Fruit fly (Drosophila melanogaster) whole organism, embryonic: ENCODE results near the gene CG45045.

Source experiments
- Asciz ChIP-seq: fragments of 200-800 bp; sonication (Bioruptor generic); optimal IDR thresholded peaks from 2 replicates; lab custom pipeline; 2017; ENCODE audit warnings: missing biosample characterization, mild to moderate bottlenecking, missing genetic modification characterization, missing genetic modification reagents
- Atf3 ChIP-seq: fragments of 200-800 bp; sonication (Bioruptor generic); optimal IDR thresholded peaks from 3 replicates; lab custom pipeline; 2016; ENCODE audit warnings: missing biosample characterization, missing genetic modification characterization
- C15 ChIP-seq: fragments of 200-800 bp; sonication (Bioruptor generic); IDR thresholded peaks from 3 replicates; pipeline ENCODE4 v1.3.6; 2022; ENCODE audit warnings: missing biosample characterization, missing genetic modification characterization
- CG10147 ChIP-seq: fragments of 200-800 bp; sonication (Bioruptor generic); optimal IDR thresholded peaks from 2 replicates; lab custom pipeline; 2019; ENCODE audit warnings: missing biosample characterization, mild to moderate bottlenecking, missing genetic modification characterization, moderate library complexity
- CG10543 ChIP-seq: fragments of 200-800 bp; sonication (Bioruptor generic); optimal IDR thresholded peaks from 3 replicates; lab custom pipeline; 2017; ENCODE audit warnings: missing biosample characterization, mild to moderate bottlenecking, missing genetic modification characterization, moderate library complexity
- CG10654 ChIP-seq: fragments of 200-800 bp; sonication (Bioruptor generic); optimal IDR thresholded peaks from 2 replicates; lab custom pipeline; 2016; ENCODE audit warnings: missing biosample characterization, missing genetic modification characterization
- CG1233 ChIP-seq: fragments of 200-800 bp; sonication (Bioruptor generic); optimal IDR thresholded peaks from 4 replicates; lab custom pipeline; 2018; ENCODE audit warnings: missing biosample characterization, mild to moderate bottlenecking, missing genetic modification characterization
- CG12769 ChIP-seq: fragments of 200-800 bp; sonication (Bioruptor generic); optimal IDR thresholded peaks from 2 replicates; lab custom pipeline; 2019; ENCODE audit warnings: missing biosample characterization, mild to moderate bottlenecking, missing genetic modification characterization, moderate library complexity
- CG13123 ChIP-seq: fragments of 200-800 bp; sonication (Bioruptor generic); optimal IDR thresholded peaks from 2 replicates; lab custom pipeline; 2016; ENCODE audit warnings: missing biosample characterization, missing genetic modification characterization
- CG14050 ChIP-seq: fragments of 200-800 bp; sonication (Bioruptor generic); IDR thresholded peaks from 3 replicates; pipeline ENCODE4 v1.3.6; 2022; ENCODE audit warnings: missing biosample characterization, missing genetic modification characterization
- CG14441 ChIP-seq: fragments of 200-800 bp; sonication (Bioruptor generic); IDR thresholded peaks from 2 replicates; pipeline ENCODE4 v1.3.6; 2022; ENCODE audit warnings: missing biosample characterization, missing genetic modification characterization
- CG14860 ChIP-seq: fragments of 200-800 bp; sonication (Bioruptor generic); IDR thresholded peaks from 3 replicates; pipeline ENCODE4 v1.3.6; 2022; ENCODE audit warnings: missing biosample characterization, missing genetic modification characterization; ENCODE audit not compliant: partially characterized antibody
- CG17328 ChIP-seq: fragments of 200-800 bp; sonication (Bioruptor generic); IDR thresholded peaks from 2 replicates; pipeline ENCODE4 v1.3.6; 2022; ENCODE audit warnings: missing biosample characterization, missing genetic modification characterization
- CG17829 ChIP-seq: fragments of 200-800 bp; optimal IDR thresholded peaks from 2 replicates; lab custom pipeline; 2019; ENCODE audit warnings: missing biosample characterization, mild to moderate bottlenecking, missing genetic modification characterization, moderate library complexity
- CG2875 ChIP-seq: fragments of 200-800 bp; sonication (Bioruptor generic); optimal IDR thresholded peaks from 2 replicates; lab custom pipeline; 2017; ENCODE audit warnings: missing biosample characterization, mild to moderate bottlenecking, missing genetic modification characterization, missing genetic modification reagents
- CG3407 ChIP-seq: fragments of 200-800 bp; sonication (Bioruptor generic); optimal IDR thresholded peaks from 2 replicates; lab custom pipeline; 2018; ENCODE audit warnings: missing biosample characterization, mild to moderate bottlenecking, missing genetic modification characterization
- CG4282 ChIP-seq: fragments of 200-800 bp; sonication (Bioruptor generic); optimal IDR thresholded peaks from 2 replicates; lab custom pipeline; 2016; ENCODE audit warnings: missing biosample characterization, missing genetic modification characterization
- CG4617 ChIP-seq: fragments of 200-800 bp; sonication (Bioruptor generic); optimal IDR thresholded peaks from 3 replicates; lab custom pipeline; 2016; ENCODE audit warnings: missing biosample characterization, missing genetic modification characterization, borderline replicate concordance
- CG4707 ChIP-seq: fragments of 200-800 bp; sonication (Bioruptor generic); optimal IDR thresholded peaks from 2 replicates; lab custom pipeline; 2018; ENCODE audit warnings: missing biosample characterization, mild to moderate bottlenecking, missing genetic modification characterization, moderate library complexity
- CG6791 ChIP-seq: fragments of 200-800 bp; sonication (Bioruptor generic); IDR thresholded peaks from 3 replicates; pipeline ENCODE4 v1.3.6; 2022; ENCODE audit warnings: missing biosample characterization, missing genetic modification characterization; ENCODE audit not compliant: partially characterized antibody
- Dbx ChIP-seq: fragments of 200-800 bp; sonication (Bioruptor generic); IDR thresholded peaks from 3 replicates; pipeline ENCODE4 v1.3.6; 2022; ENCODE audit warnings: missing biosample characterization, missing genetic modification characterization
- Ets65A ChIP-seq: fragments of 200-800 bp; sonication (Bioruptor generic); peaks from one replicate; lab custom pipeline; 2016; ENCODE audit warnings: missing biosample characterization, missing genetic modification characterization
- Fer1 ChIP-seq: fragments of 200-800 bp; sonication (Bioruptor generic); optimal IDR thresholded peaks from 2 replicates; lab custom pipeline; 2017; ENCODE audit warnings: missing biosample characterization, mild to moderate bottlenecking, missing genetic modification characterization
- H15 ChIP-seq: fragments of 200-800 bp; sonication (Bioruptor generic); IDR thresholded peaks from 3 replicates; pipeline ENCODE4 v1.3.6; 2022; ENCODE audit warnings: missing biosample characterization, missing genetic modification characterization
- H2.0 ChIP-seq: fragments of 200-800 bp; sonication (Bioruptor generic); IDR thresholded peaks from 2 replicates; pipeline ENCODE4 v1.3.6; 2022; ENCODE audit warnings: missing biosample characterization, missing genetic modification characterization
- Myb ChIP-seq: fragments of 200-800 bp; sonication (Bioruptor generic); optimal IDR thresholded peaks from 2 replicates; lab custom pipeline; 2016; ENCODE audit warnings: missing biosample characterization, missing genetic modification characterization
- Scr ChIP-seq: fragments of 200-800 bp; sonication (Bioruptor generic); IDR thresholded peaks from 2 replicates; pipeline ENCODE4 v1.3.6; 2022; ENCODE audit warnings: missing biosample characterization, missing genetic modification characterization; ENCODE audit not compliant: partially characterized antibody
- Sox100B ChIP-seq: fragments of 200-800 bp; sonication (Bioruptor generic); optimal IDR thresholded peaks from 3 replicates; lab custom pipeline; 2018; ENCODE audit warnings: missing biosample characterization, mild to moderate bottlenecking, missing genetic modification characterization
- Spps ChIP-seq: fragments of 200-800 bp; sonication (Bioruptor generic); optimal IDR thresholded peaks from 2 replicates; lab custom pipeline; 2018; ENCODE audit warnings: missing biosample characterization, mild to moderate bottlenecking, missing genetic modification characterization
- Trl ChIP-seq, 3 experiments: fragments of >200 bp in 2 of 3; fragments of 200-800 bp in 1 of 3; sonication (Bioruptor generic) in 1 of 3; optimal IDR thresholded peaks; 2 replicates in 1 of 3; 3 replicates in 2 of 3; lab custom pipeline; 2016 to 2017; ENCODE audit warnings: missing biosample characterization in 1 of 3, missing genetic modification characterization in 1 of 3
- br ChIP-seq: fragments of >200 bp; optimal IDR thresholded peaks from 2 replicates; lab custom pipeline; 2017
- chm ChIP-seq: fragments of 200-800 bp; sonication (Bioruptor generic); IDR thresholded peaks from 2 replicates; pipeline ENCODE4 v1.3.6; 2022; ENCODE audit warnings: missing biosample characterization, missing genetic modification characterization
- cwo ChIP-seq: fragments of 200-800 bp; sonication (Bioruptor generic); optimal IDR thresholded peaks from 3 replicates; lab custom pipeline; 2017; ENCODE audit warnings: missing biosample characterization, missing genetic modification characterization, mild to moderate bottlenecking, moderate library complexity, missing genetic modification reagents
- dimm ChIP-seq: fragments of 200-800 bp; sonication (Bioruptor generic); IDR thresholded peaks from 2 replicates; pipeline ENCODE4 v1.3.6; 2022; ENCODE audit warnings: missing biosample characterization, missing genetic modification characterization
- gro ChIP-seq: fragments of 200-800 bp; sonication (Bioruptor generic); optimal IDR thresholded peaks from 2 replicates; lab custom pipeline; 2016; ENCODE audit warnings: missing biosample characterization, missing genetic modification characterization
- gt ChIP-seq: fragments of 200-800 bp; sonication (Bioruptor generic); IDR thresholded peaks from 2 replicates; pipeline ENCODE4 v1.3.6; 2022; ENCODE audit warnings: missing biosample characterization, missing genetic modification characterization
- hb ChIP-seq: fragments of 200-800 bp; sonication (Bioruptor generic); IDR thresholded peaks from 3 replicates; pipeline ENCODE4 v1.3.6; 2022; ENCODE audit warnings: missing biosample characterization, missing genetic modification characterization; ENCODE audit not compliant: partially characterized antibody
- hth ChIP-seq: fragments of >200 bp; optimal IDR thresholded peaks from 2 replicates; lab custom pipeline; 2017; ENCODE audit warnings: inconsistent platforms
- ind ChIP-seq: fragments of 200-800 bp; sonication (Bioruptor generic); optimal IDR thresholded peaks from 3 replicates; lab custom pipeline; 2016; ENCODE audit warnings: missing biosample characterization, missing genetic modification characterization
- lmd ChIP-seq: fragments of 200-800 bp; sonication (Bioruptor generic); IDR thresholded peaks from 2 replicates; pipeline ENCODE4 v1.3.6; 2022; ENCODE audit warnings: missing biosample characterization, missing genetic modification characterization
- lola ChIP-seq, 3 experiments: fragments of >200 bp in 2 of 3; fragments of 200-800 bp in 1 of 3; sonication (Bioruptor generic) in 1 of 3; optimal IDR thresholded peaks; 2 replicates each; lab custom pipeline; 2017 to 2019; ENCODE audit warnings: missing biosample characterization in 3 of 3, missing genetic modification characterization in 3 of 3, mild to moderate bottlenecking in 1 of 3, moderate library complexity in 1 of 3
- mld ChIP-seq: fragments of 200-800 bp; sonication (Bioruptor generic); IDR thresholded peaks from 3 replicates; pipeline ENCODE4 v1.3.6; 2022; ENCODE audit warnings: missing biosample characterization, missing genetic modification characterization; ENCODE audit not compliant: partially characterized antibody
- pb ChIP-seq: fragments of 200-800 bp; sonication (Bioruptor generic); optimal IDR thresholded peaks from 3 replicates; lab custom pipeline; 2016; ENCODE audit warnings: missing biosample characterization, missing genetic modification characterization
- rib ChIP-seq: fragments of 200-800 bp; sonication (Bioruptor generic); IDR thresholded peaks from 2 replicates; pipeline ENCODE4 v1.3.6; 2022; ENCODE audit warnings: missing biosample characterization, missing genetic modification characterization
- row ChIP-seq: fragments of 200-800 bp; sonication (Bioruptor generic); IDR thresholded peaks from 3 replicates; pipeline ENCODE4 v1.3.6; 2022; ENCODE audit warnings: missing biosample characterization, missing genetic modification characterization
- sens-2 ChIP-seq: fragments of 200-800 bp; sonication (Bioruptor generic); IDR thresholded peaks from 2 replicates; pipeline ENCODE4 v1.3.6; 2022; ENCODE audit warnings: missing biosample characterization, missing genetic modification characterization
- tx ChIP-seq: fragments of 200-800 bp; sonication (Bioruptor generic); optimal IDR thresholded peaks from 2 replicates; lab custom pipeline; 2016; ENCODE audit warnings: missing biosample characterization, missing genetic modification characterization
- unpg ChIP-seq: fragments of 200-800 bp; sonication (Bioruptor generic); optimal IDR thresholded peaks from 3 replicates; lab custom pipeline; 2018; ENCODE audit warnings: missing biosample characterization, mild to moderate bottlenecking, missing genetic modification characterization, moderate library complexity
- z ChIP-seq: fragments of 200-800 bp; sonication (Bioruptor generic); IDR thresholded peaks from 3 replicates; pipeline ENCODE4 v1.3.6; 2022; ENCODE audit warnings: missing biosample characterization, missing genetic modification characterization
- zen2 ChIP-seq: fragments of 200-800 bp; sonication (Bioruptor generic); IDR thresholded peaks from 3 replicates; pipeline ENCODE4 v1.3.6; 2022; ENCODE audit warnings: missing biosample characterization, missing genetic modification characterization; ENCODE audit not compliant: partially characterized antibody
- zf30C ChIP-seq: fragments of 200-800 bp; sonication (Bioruptor generic); optimal IDR thresholded peaks from 3 replicates; lab custom pipeline; 2018; ENCODE audit warnings: missing biosample characterization, mild to moderate bottlenecking, missing genetic modification characterization

The CG45045 gene

dm6 chr3R:17701131-17701593 is 33.8 kb downstream of the CG45045 start (continued):
- TF ChIP-seq CG10543 (GFP tag; lab: Kevin White, UChicago): peak; percentile 81
- no peak for TF ChIP-seq unpg
- TF ChIP-seq Asciz (GFP tag; lab: Kevin White, UChicago): no peak
- no peak for TF ChIP-seq pb (GFP tag; lab: Kevin White, UChicago)
- no peak for TF ChIP-seq Atf3
- no peak for TF ChIP-seq gt (GFP tag; lab: Robert Waterston, UW)
- TF ChIP-seq CG10654: no peak
- TF ChIP-seq Spps (tag; lab: Kevin White, UChicago): no peak
- TF ChIP-seq Scr: peak; percentile 35; the same call in 1 of the 2 replicates
- TF ChIP-seq Myb (GFP tag; lab: Kevin White, UChicago): peak; percentile 10
- TF ChIP-seq CG17829 (tag; lab: Kevin White, UChicago): no peak
- no peak for TF ChIP-seq H2.0
- no peak for TF ChIP-seq dimm
- TF ChIP-seq Trl (optimal IDR thresholded peaks at IDR 0.05; lab: Kevin White, UChicago): no peak
- no peak for TF ChIP-seq Trl (GFP tag; optimal IDR thresholded peaks at IDR 0.05; lab: Kevin White, UChicago)
- no peak for TF ChIP-seq CG14860 (GFP tag; lab: Robert Waterston, UW)
- TF ChIP-seq CG4617 (GFP tag; lab: Kevin White, UChicago): no peak
- TF ChIP-seq CG12769 (tag; lab: Kevin White, UChicago): peak; percentile 37
- TF ChIP-seq hth (lab: Kevin White, UChicago): no peak
- TF ChIP-seq zen2 (GFP tag; lab: Robert Waterston, UW): no peak
- TF ChIP-seq lola (GFP tag; optimal IDR thresholded peaks at IDR 0.05; lab: Kevin White, UChicago): no peak
- peak; percentile 24 for TF ChIP-seq Ets65A (GFP tag; lab: Kevin White, UChicago)
- TF ChIP-seq tx (GFP tag; lab: Kevin White, UChicago): no peak
- TF ChIP-seq CG14050 (GFP tag; lab: Robert Waterston, UW): no peak
- peak; percentile 51 for TF ChIP-seq zf30C (GFP tag; lab: Kevin White, UChicago)
- TF ChIP-seq CG3407 (GFP tag; lab: Kevin White, UChicago): no peak
- no peak for TF ChIP-seq C15 (GFP tag; lab: Robert Waterston, UW)
- TF ChIP-seq sens-2 (GFP tag; lab: Robert Waterston, UW): no peak
- no peak for TF ChIP-seq CG4282 (GFP tag; lab: Kevin White, UChicago)
- peak; percentile 91 for TF ChIP-seq cwo (GFP tag; lab: Kevin White, UChicago)
- TF ChIP-seq Sox100B (GFP tag; lab: Kevin White, UChicago): no peak
- TF ChIP-seq CG2875 (GFP tag; lab: Kevin White, UChicago): no peak
- no peak for TF ChIP-seq hb (GFP tag; lab: Robert Waterston, UW)
- TF ChIP-seq rib (GFP tag; lab: Robert Waterston, UW): peak; percentile 99
- TF ChIP-seq mld (GFP tag; lab: Robert Waterston, UW): no peak
- peak; percentile 47; the same call in 1 of the 3 replicates for TF ChIP-seq Dbx (GFP tag; lab: Robert Waterston, UW)
- no peak for TF ChIP-seq CG13123 (GFP tag; lab: Kevin White, UChicago)
- no peak for TF ChIP-seq Fer1 (GFP tag; lab: Kevin White, UChicago)
- TF ChIP-seq CG4707 (GFP tag; lab: Kevin White, UChicago): no peak
- 0 out of 3 replicates have a peak, but pooled peaks have one; percentile 10 for TF ChIP-seq row
- TF ChIP-seq chm (GFP tag; lab: Robert Waterston, UW): 0 out of 2 replicates have a peak, but pooled peaks have one; percentile 8
- no peak for TF ChIP-seq CG10147 (GFP tag; lab: Kevin White, UChicago)
- TF ChIP-seq gro: peak; percentile 47
- no peak for TF ChIP-seq z (GFP tag; lab: Robert Waterston, UW)
- TF ChIP-seq ind (GFP tag; lab: Kevin White, UChicago): no peak
- no peak for TF ChIP-seq lmd (GFP tag; lab: Robert Waterston, UW)
- no peak for TF ChIP-seq H15 (GFP tag; lab: Robert Waterston, UW)
- no peak for TF ChIP-seq CG1233 (GFP tag; lab: Kevin White, UChicago)
- TF ChIP-seq br (lab: Kevin White, UChicago): no peak
- no peak for TF ChIP-seq CG6791
- TF ChIP-seq CG14441 (GFP tag; lab: Robert Waterston, UW): 0 out of 2 replicates have a peak, but pooled peaks have one; percentile 16
- no peak for TF ChIP-seq CG17328 (GFP tag; lab: Robert Waterston, UW)
